Worm (Caenorhabditis elegans) whole organism, young adult: ENCODE data around the gene K03A11.4.

Source experiments
- B0336.3 ChIP-seq: fragments of 200-800 bp; sonication (Bioruptor generic); IDR thresholded peaks from 2 replicates; pipeline ENCODE4 v1.3.6; 2022; ENCODE audit warnings: missing genetic modification characterization, missing compliant biosample characterization
- C06A6.2 ChIP-seq: fragments of 200-800 bp; sonication (Bioruptor generic); conservative IDR thresholded peaks from 2 replicates; pipeline ENCODE4 v1.3.6; 2022; ENCODE audit warnings: missing genetic modification characterization, missing compliant biosample characterization
- F10E7.11 ChIP-seq: sonication (generic microtip); optimal IDR thresholded peaks from 2 replicates; lab custom pipeline; 2017; ENCODE audit warnings: mild to moderate bottlenecking, missing genetic modification characterization, moderate library complexity, missing compliant biosample characterization
- F33H1.4 ChIP-seq: fragments of 200-800 bp; sonication (Bioruptor generic); IDR thresholded peaks from 2 replicates; pipeline ENCODE4 v1.3.6; 2022; ENCODE audit warnings: missing genetic modification reagents, missing genetic modification characterization, missing compliant biosample characterization
- F39B2.1 ChIP-seq: fragments of 200-800 bp; sonication (Bioruptor generic); IDR thresholded peaks from 2 replicates; pipeline ENCODE4 v1.3.6; 2022; ENCODE audit warnings: missing genetic modification reagents, missing genetic modification characterization, missing compliant biosample characterization
- F57A8.1 ChIP-seq: fragments of 200-800 bp; sonication (Bioruptor generic); optimal IDR thresholded peaks from 2 replicates; lab custom pipeline; 2018; ENCODE audit warnings: mild to moderate bottlenecking, missing genetic modification characterization, moderate library complexity, missing compliant biosample characterization
- Y53G8AR.9 ChIP-seq: fragments of 200-800 bp; sonication (Bioruptor generic); conservative IDR thresholded peaks from 2 replicates; pipeline ENCODE4 v1.3.6; 2022; ENCODE audit warnings: missing genetic modification reagents, missing genetic modification characterization, missing compliant biosample characterization
- Y79H2A.3 ChIP-seq: fragments of 200-800 bp; sonication (Bioruptor generic); conservative IDR thresholded peaks from 2 replicates; pipeline ENCODE4 v1.3.6; 2022; ENCODE audit warnings: missing genetic modification reagents, missing genetic modification characterization, missing compliant biosample characterization
- Y95B8A.8 ChIP-seq: fragments of 200-800 bp; sonication (Bioruptor generic); IDR thresholded peaks from 2 replicates; pipeline ENCODE4 v1.3.6; 2022; ENCODE audit warnings: missing genetic modification reagents, missing genetic modification characterization, missing compliant biosample characterization
- ama-1 ChIP-seq, 3 experiments: fragments of 150-350 bp in 1 of 3; sonication (generic microtip) in 2 of 3; optimal IDR thresholded peaks; 2 replicates each; lab custom pipeline; 2014 to 2018; ENCODE audit warnings: missing biosample characterization in 2 of 3, missing genetic modification characterization in 2 of 3, missing genetic modification reagents in 2 of 3
- aptf-3 ChIP-seq: fragments of 200-800 bp; sonication (Bioruptor generic); IDR thresholded peaks from 2 replicates; pipeline ENCODE4 v1.3.6; 2022; ENCODE audit warnings: missing genetic modification characterization, missing compliant biosample characterization
- athp-1 ChIP-seq: sonication (generic microtip); optimal IDR thresholded peaks from 2 replicates; lab custom pipeline; 2017; ENCODE audit warnings: mild to moderate bottlenecking, missing genetic modification characterization, missing compliant biosample characterization
- bed-1 ChIP-seq: fragments of 200-800 bp; sonication (Bioruptor generic); IDR thresholded peaks from 2 replicates; pipeline ENCODE4 v1.3.6; 2022; ENCODE audit warnings: missing genetic modification reagents, missing genetic modification characterization, missing compliant biosample characterization
- cebp-2 ChIP-seq: fragments of 200-800 bp; sonication (Bioruptor generic); IDR thresholded peaks from 2 replicates; pipeline ENCODE4 v1.3.6; 2022; ENCODE audit warnings: missing genetic modification characterization, missing compliant biosample characterization
- ceh-100 ChIP-seq: fragments of 200-800 bp; sonication (Bioruptor generic); IDR thresholded peaks from 2 replicates; pipeline ENCODE4 v1.3.6; 2022; ENCODE audit warnings: missing genetic modification reagents, missing genetic modification characterization, missing compliant biosample characterization
- ceh-27 ChIP-seq: fragments of 200-800 bp; sonication (Bioruptor generic); optimal IDR thresholded peaks from 2 replicates; lab custom pipeline; 2018; ENCODE audit warnings: mild to moderate bottlenecking, missing genetic modification characterization, moderate library complexity, missing compliant biosample characterization
- ceh-91 ChIP-seq: fragments of 200-800 bp; sonication (Bioruptor generic); IDR thresholded peaks from 2 replicates; pipeline ENCODE4 v1.3.6; 2022; ENCODE audit warnings: missing genetic modification reagents, missing genetic modification characterization, missing compliant biosample characterization
- dox-1 ChIP-seq: fragments of 200-800 bp; sonication (Bioruptor generic); IDR thresholded peaks from 2 replicates; pipeline ENCODE4 v1.3.6; 2022; ENCODE audit warnings: missing genetic modification reagents, missing genetic modification characterization, missing compliant biosample characterization
- fkh-3 ChIP-seq: sonication (generic microtip); optimal IDR thresholded peaks from 2 replicates; lab custom pipeline; 2016; ENCODE audit warnings: mild to moderate bottlenecking, missing genetic modification characterization, missing compliant biosample characterization
- him-1 ChIP-seq: sonication (generic microtip); optimal IDR thresholded peaks from 2 replicates; lab custom pipeline; 2016; ENCODE audit warnings: missing genotype, missing genetic modification reagents, missing genetic modification characterization, missing compliant biosample characterization
- hrde-1 ChIP-seq: sonication (generic microtip); optimal IDR thresholded peaks from 2 replicates; lab custom pipeline; 2016; ENCODE audit warnings: missing genetic modification characterization, mild to moderate bottlenecking, missing compliant biosample characterization, moderate library complexity, missing genotype, missing genetic modification reagents, borderline replicate concordance
- lag-1 ChIP-seq: fragments of 200-800 bp; sonication (Bioruptor generic); IDR thresholded peaks from 2 replicates; pipeline ENCODE4 v1.3.6; 2022; ENCODE audit warnings: missing genetic modification reagents, missing genetic modification characterization, missing compliant biosample characterization
- let-526 ChIP-seq: fragments of 200-800 bp; sonication (Bioruptor generic); IDR thresholded peaks from 2 replicates; pipeline ENCODE4 v1.3.6; 2022; ENCODE audit warnings: missing genetic modification reagents, missing genetic modification characterization, missing compliant biosample characterization
- lin-54 ChIP-seq: fragments of 200-800 bp; sonication (Bioruptor generic); optimal IDR thresholded peaks from 2 replicates; lab custom pipeline; 2018; ENCODE audit warnings: mild to moderate bottlenecking, missing genetic modification characterization, missing compliant biosample characterization
- lsy-27 ChIP-seq: sonication (generic microtip); optimal IDR thresholded peaks from 2 replicates; lab custom pipeline; 2017; ENCODE audit warnings: missing genetic modification characterization, mild to moderate bottlenecking, missing compliant biosample characterization, antibody characterized with exemption, missing genotype, borderline replicate concordance; ENCODE audit not compliant: insufficient read depth
- madf-3 ChIP-seq: fragments of 200-800 bp; sonication (Bioruptor generic); IDR thresholded peaks from 2 replicates; pipeline ENCODE4 v1.3.6; 2022; ENCODE audit warnings: missing genetic modification reagents, missing genetic modification characterization, missing compliant biosample characterization
- mes-4 ChIP-seq: sonication (generic microtip); optimal IDR thresholded peaks from 2 replicates; lab custom pipeline; 2016; ENCODE audit warnings: missing genotype, missing genetic modification characterization, missing compliant biosample characterization
- nfya-1 ChIP-seq: sonication (generic microtip); optimal IDR thresholded peaks from 2 replicates; lab custom pipeline; 2017; ENCODE audit warnings: antibody characterized with exemption, missing compliant biosample characterization, missing genetic modification characterization, borderline replicate concordance; ENCODE audit not compliant: insufficient read depth
- nfya-2 ChIP-seq: fragments of 200-800 bp; sonication (Bioruptor generic); IDR thresholded peaks from 2 replicates; pipeline ENCODE4 v1.3.6; 2022; ENCODE audit warnings: missing genetic modification reagents, missing genetic modification characterization, missing compliant biosample characterization
- nhr-27 ChIP-seq: fragments of 200-800 bp; sonication (Bioruptor generic); optimal IDR thresholded peaks from 2 replicates; lab custom pipeline; 2018; ENCODE audit warnings: mild to moderate bottlenecking, missing genetic modification characterization, moderate library complexity, missing compliant biosample characterization
- nhr-90 ChIP-seq: sonication (generic microtip); optimal IDR thresholded peaks from 2 replicates; lab custom pipeline; 2016; ENCODE audit warnings: missing genotype, mild to moderate bottlenecking, missing genetic modification characterization, missing compliant biosample characterization
- pbrm-1 ChIP-seq: fragments of 200-800 bp; sonication (Bioruptor generic); IDR thresholded peaks from 2 replicates; pipeline ENCODE4 v1.3.6; 2022; ENCODE audit warnings: missing genetic modification reagents, missing genetic modification characterization, missing compliant biosample characterization
- pha-4 ChIP-seq: fragments of 150-350 bp; sonication (generic microtip); optimal IDR thresholded peaks from 2 replicates; lab custom pipeline; 2014; ENCODE audit warnings: missing biosample characterization, missing genetic modification reagents, missing genetic modification characterization
- sea-2 ChIP-seq: fragments of 200-800 bp; sonication (Bioruptor generic); IDR thresholded peaks from 2 replicates; pipeline ENCODE4 v1.3.6; 2022; ENCODE audit warnings: missing genetic modification characterization, missing compliant biosample characterization
- snpc-1.1 ChIP-seq: sonication (generic microtip); optimal IDR thresholded peaks from 2 replicates; lab custom pipeline; 2017; ENCODE audit warnings: missing genetic modification characterization, mild to moderate bottlenecking, missing compliant biosample characterization, antibody characterized with exemption, moderate library complexity, missing genotype, missing genetic modification reagents; ENCODE audit not compliant: insufficient read depth
- snpc-1.3 ChIP-seq: sonication (generic microtip); optimal IDR thresholded peaks from 2 replicates; lab custom pipeline; 2017; ENCODE audit warnings: missing genetic modification characterization, mild to moderate bottlenecking, missing compliant biosample characterization, antibody characterized with exemption, moderate library complexity, missing genotype, missing genetic modification reagents; ENCODE audit not compliant: insufficient read depth
- snpc-3.4 ChIP-seq: sonication (generic microtip); optimal IDR thresholded peaks from 2 replicates; lab custom pipeline; 2017; ENCODE audit warnings: missing genetic modification characterization, mild to moderate bottlenecking, missing compliant biosample characterization, antibody characterized with exemption, moderate library complexity, missing genotype, missing genetic modification reagents
- sptf-2 ChIP-seq: fragments of 200-800 bp; sonication (Bioruptor generic); optimal IDR thresholded peaks from 2 replicates; lab custom pipeline; 2018; ENCODE audit warnings: mild to moderate bottlenecking, missing genetic modification characterization, missing compliant biosample characterization
- tbp1 ChIP-seq: fragments of 200-800 bp; sonication (Bioruptor generic); optimal IDR thresholded peaks from 2 replicates; lab custom pipeline; 2018; ENCODE audit warnings: mild to moderate bottlenecking, missing genetic modification characterization, missing compliant biosample characterization
- tlf-1 ChIP-seq: fragments of 200-800 bp; sonication (Bioruptor generic); optimal IDR thresholded peaks from 2 replicates; lab custom pipeline; 2018; ENCODE audit warnings: mild to moderate bottlenecking, missing genetic modification characterization, missing compliant biosample characterization
- xnd-1 ChIP-seq: sonication (generic microtip); optimal IDR thresholded peaks from 2 replicates; lab custom pipeline; 2016; ENCODE audit warnings: missing genotype, missing genetic modification reagents, missing genetic modification characterization, missing compliant biosample characterization
- zfh-2 ChIP-seq: fragments of 200-800 bp; sonication (Bioruptor generic); conservative IDR thresholded peaks from 2 replicates; pipeline ENCODE4 v1.3.6; 2022; ENCODE audit warnings: missing genetic modification reagents, missing genetic modification characterization, missing compliant biosample characterization
- ztf-26 ChIP-seq: sonication (generic microtip); optimal IDR thresholded peaks from 2 replicates; lab custom pipeline; 2017; ENCODE audit warnings: missing genetic modification characterization, missing compliant biosample characterization
- ztf-6 ChIP-seq: fragments of 200-800 bp; sonication (Bioruptor generic); IDR thresholded peaks from 2 replicates; pipeline ENCODE4 v1.3.6; 2022; ENCODE audit warnings: missing genetic modification reagents, missing genetic modification characterization, missing compliant biosample characterization

K03A11.4 gene

DNA sequence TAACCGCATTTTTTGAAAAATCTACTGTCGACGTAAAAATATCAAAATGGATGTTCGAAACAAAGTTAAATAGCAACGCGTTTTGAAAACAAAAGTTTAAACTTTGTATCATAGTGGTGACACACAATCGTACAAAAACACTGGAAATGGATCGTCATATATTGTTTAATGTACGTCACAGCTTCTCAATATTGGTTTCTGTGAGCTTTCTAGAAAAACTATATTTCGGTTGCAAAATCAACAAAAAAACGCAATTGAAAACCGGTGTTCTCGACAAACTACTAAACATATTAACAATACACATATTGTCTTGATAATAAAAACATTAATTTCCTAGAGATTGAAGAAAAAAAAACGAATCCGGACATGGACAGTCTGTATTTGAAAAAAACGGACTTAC, 22.4 kb downstream of the K03A11.4 start, which contains the start of gene R03G8.6:
TSS of gene R03G8.6 (minus strand) at position 101 of the 400 bp plus-strand sequence.
- TF ChIP-seq fkh-3 (no peak), zfh-2 (GFP tag; lab: Robert Waterston, UW) (no peak), snpc-1.1 (tag; lab: Kevin White, UChicago) (no peak), bed-1 (GFP tag; lab: Robert Waterston, UW) (no peak), nhr-90 (tag; lab: Kevin White, UChicago) (no peak), tlf-1 (GFP tag; lab: Kevin White, UChicago) (no peak), hrde-1 (tag; lab: Kevin White, UChicago) (no peak), F10E7.11 (tag; lab: Kevin White, UChicago) (no peak), Y53G8AR.9 (GFP tag; lab: Robert Waterston, UW) (no peak)

DNA sequence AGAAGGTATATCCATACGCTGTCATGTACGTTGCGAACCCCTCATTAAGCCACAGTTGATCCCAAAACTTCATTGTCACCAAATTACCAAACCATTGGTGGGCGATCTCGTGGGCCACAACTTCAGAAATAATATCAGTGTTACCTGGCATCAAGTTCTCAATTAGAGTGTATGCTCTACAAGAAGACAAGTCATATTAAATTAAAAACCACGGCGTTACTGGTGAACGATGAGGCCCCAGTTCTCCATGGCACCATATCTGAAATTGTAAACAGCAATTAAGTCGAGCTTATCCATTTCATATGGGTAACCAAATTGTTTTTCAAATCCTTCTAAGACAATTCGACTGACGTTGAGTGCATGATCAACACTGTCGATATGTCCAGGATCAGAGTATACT, 24.9 kb downstream of the K03A11.4 start:
- TF ChIP-seq lag-1 (GFP tag; lab: Robert Waterston, UW) (no peak), dox-1 (no peak), nhr-27 (tag; lab: Kevin White, UChicago) (no peak), athp-1 (tag; lab: Kevin White, UChicago) (no peak), Y95B8A.8 (no peak), ama-1 (optimal IDR thresholded peaks at IDR 0.05; lab: Kevin White, UChicago) (no peak), ama-1 (GFP tag; optimal IDR thresholded peaks at IDR 0.05; lab: Kevin White, UChicago) (no peak), sptf-2 (no peak), pbrm-1 (GFP tag; lab: Robert Waterston, UW) (no peak), ceh-27 (GFP tag; lab: Kevin White, UChicago) (no peak), snpc-3.4 (tag; lab: Kevin White, UChicago) (no peak), cebp-2 (GFP tag; lab: Robert Waterston, UW) (no peak), nfya-2 (GFP tag; lab: Robert Waterston, UW) (no peak), ceh-100 (GFP tag; lab: Robert Waterston, UW) (no peak), lin-54 (GFP tag; lab: Kevin White, UChicago) (no peak), Y79H2A.3 (GFP tag; lab: Robert Waterston, UW) (no peak), zfh-2 (GFP tag; lab: Robert Waterston, UW) (no peak), snpc-1.3 (tag; lab: Kevin White, UChicago) (no peak)

DNA sequence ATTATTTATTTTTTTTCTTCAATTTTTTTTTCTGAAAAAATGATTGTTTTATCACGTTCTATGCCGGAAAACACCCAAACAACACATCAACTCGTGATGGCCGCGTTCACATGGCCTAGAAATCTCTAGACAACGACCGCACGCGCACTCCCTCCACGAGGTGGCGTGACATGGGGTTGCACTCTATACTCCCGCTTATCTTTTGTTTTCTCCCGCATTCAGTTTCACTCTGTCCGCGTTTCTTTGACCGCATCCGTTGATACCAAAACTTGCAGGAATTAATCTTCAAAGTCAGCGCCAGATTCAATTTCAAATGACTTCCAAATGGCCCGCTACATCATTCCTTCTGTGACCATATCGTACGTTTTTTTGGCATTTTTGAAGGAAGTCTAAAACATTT, 27.0 kb downstream of the K03A11.4 start, which contains the start of gene F17H10.1:
TSS of gene F17H10.1 (plus strand) at position 276 of the 400 bp plus-strand sequence.
- TF ChIP-seq mes-4 = no peak
- no peak for TF ChIP-seq lsy-27 (tag; lab: Kevin White, UChicago)
- TF ChIP-seq pha-4 (tag; lab: Kevin White, UChicago) = no peak
- peak; percentile 66 for TF ChIP-seq tbp1 (GFP tag; lab: Kevin White, UChicago)
- TF ChIP-seq ztf-26 (tag; lab: Kevin White, UChicago) = peak; percentile 91
- 0 out of 2 replicates have a peak, but pooled peaks have one; percentile 21 for TF ChIP-seq ztf-6
- TF ChIP-seq nfya-1 (tag; lab: Kevin White, UChicago) = no peak
- TF ChIP-seq madf-3 = no peak
- TF ChIP-seq C06A6.2 = peak; percentile 68
- TF ChIP-seq B0336.3 (GFP tag; lab: Robert Waterston, UW) = peak; percentile 83
- no peak for TF ChIP-seq him-1 (tag; lab: Kevin White, UChicago)
- peak; percentile 75 for TF ChIP-seq dox-1
- TF ChIP-seq sea-2 (GFP tag; lab: Robert Waterston, UW) = 0 out of 2 replicates have a peak, but pooled peaks have one; percentile 75
- no peak for TF ChIP-seq ceh-91 (GFP tag; lab: Robert Waterston, UW)
- TF ChIP-seq F33H1.4 (GFP tag; lab: Robert Waterston, UW) = no peak
- TF ChIP-seq lin-54 (GFP tag; lab: Kevin White, UChicago) = peak; percentile 39
- TF ChIP-seq pbrm-1 (GFP tag; lab: Robert Waterston, UW) = 0 out of 2 replicates have a peak, but pooled peaks have one; percentile 49
- no peak; the same call in 1 of the 2 replicates for TF ChIP-seq Y53G8AR.9 (GFP tag; lab: Robert Waterston, UW)
- no peak for TF ChIP-seq F39B2.1 (GFP tag; lab: Robert Waterston, UW)
- TF ChIP-seq F57A8.1 = no peak
- peak; percentile 86; the same call in 1 of the 2 replicates for TF ChIP-seq let-526 (GFP tag; lab: Robert Waterston, UW)
- TF ChIP-seq xnd-1 (tag; lab: Kevin White, UChicago) = no peak
- TF ChIP-seq aptf-3 = no peak
